Worm (Caenorhabditis elegans) whole organism, mixed stage, embryonic: ENCODE results near the gene F10B5.3.

Experiments used
- ces-1 ChIP-seq: fragments of 150-350 bp; optimal IDR thresholded peaks from 2 replicates; lab custom pipeline; 2014; ENCODE audit warnings: missing biosample characterization, missing genetic modification reagents, missing genetic modification characterization
- elt-3 ChIP-seq: fragments of 150-350 bp; optimal IDR thresholded peaks from 2 replicates; lab custom pipeline; 2014; ENCODE audit warnings: missing biosample characterization, missing genetic modification characterization
- lin-13 ChIP-seq: fragments of 150-350 bp; optimal IDR thresholded peaks from 2 replicates; lab custom pipeline; 2014; ENCODE audit warnings: missing biosample characterization, missing genetic modification characterization
- lsy-2 ChIP-seq: fragments of 150-350 bp; optimal IDR thresholded peaks from 2 replicates; lab custom pipeline; 2014; ENCODE audit warnings: missing biosample characterization, missing genetic modification characterization
- nhr-28 ChIP-seq: fragments of 150-350 bp; optimal IDR thresholded peaks from 2 replicates; lab custom pipeline; 2014; ENCODE audit warnings: missing biosample characterization, missing genetic modification characterization
- pha-4 ChIP-seq: fragments of 150-350 bp; optimal IDR thresholded peaks from 2 replicates; lab custom pipeline; 2018; ENCODE audit warnings: missing biosample characterization, missing genetic modification reagents, missing genetic modification characterization
- zip-8 ChIP-seq: fragments of 150-350 bp; optimal IDR thresholded peaks from 2 replicates; lab custom pipeline; 2014; ENCODE audit warnings: missing biosample characterization, missing genetic modification characterization

DNA sequence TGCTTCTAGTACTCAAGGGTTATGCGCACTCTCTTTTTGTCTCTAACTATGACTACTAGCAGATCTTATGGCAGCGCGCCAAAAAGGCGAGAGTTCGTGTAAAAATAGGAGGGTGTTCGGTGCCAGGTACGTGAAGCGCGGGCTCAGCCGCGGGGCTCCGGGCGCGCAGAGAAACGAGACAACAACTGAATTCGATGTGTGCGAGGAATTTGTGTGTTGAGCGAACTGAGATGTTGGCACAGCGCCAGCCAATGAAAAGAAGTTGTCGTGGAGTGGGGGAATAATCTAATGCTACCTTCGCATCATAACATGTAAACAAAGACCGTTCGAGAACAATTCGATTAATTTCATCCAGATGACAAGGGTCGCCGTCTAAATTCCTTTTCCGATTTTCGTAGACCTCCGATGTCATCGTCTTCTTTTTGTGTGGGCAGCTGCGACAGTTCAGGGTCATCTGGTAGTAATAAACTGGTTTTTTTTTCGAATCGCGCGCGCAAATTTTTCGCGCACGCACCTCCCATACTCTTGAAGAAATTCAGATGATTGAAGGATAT lies 18.3 kb downstream of the F10B5.3 start:
- no peak for TF ChIP-seq elt-3 (tag; lab: Kevin White, UChicago)
- TF ChIP-seq ces-1 (GFP tag; lab: Kevin White, UChicago), result no peak
- no peak for TF ChIP-seq lin-13 (tag; lab: Kevin White, UChicago)
- no peak for TF ChIP-seq zip-8 (tag; lab: Kevin White, UChicago)
- TF ChIP-seq nhr-28, result no peak
- TF ChIP-seq lsy-2 (tag; lab: Kevin White, UChicago), result no peak
- no peak for TF ChIP-seq pha-4 (tag; lab: Kevin White, UChicago)
